Worm (Caenorhabditis elegans): Measurements from ENCODE around the gene C02B10.3.

C02B10.3 gene

ce11 chrIV:5088814-5089322 is 14.2 kb downstream of the C02B10.3 start, which contains the start of gene ivd-1 (continued):
- no peak for TF ChIP-seq efl-3 (GFP tag; optimal IDR thresholded peaks at IDR 0.05)
- TF ChIP-seq sup-37 (GFP tag; optimal IDR thresholded peaks at IDR 0.05), result no peak
- no peak for TF ChIP-seq egl-27 (tag; optimal IDR thresholded peaks at IDR 0.05)
- TF ChIP-seq tlp-1 (tag; optimal IDR thresholded peaks at IDR 0.05), result no peak
- peak; percentile 31 for TF ChIP-seq snu-23 (GFP tag; optimal IDR thresholded peaks at IDR 0.05)
- no peak for TF ChIP-seq snpc-4 (tag; optimal IDR thresholded peaks at IDR 0.05)
- peak; percentile 72 for TF ChIP-seq nhr-20 (tag; optimal IDR thresholded peaks at IDR 0.05)
- no peak for TF ChIP-seq efl-1 (optimal IDR thresholded peaks at IDR 0.05)
- peak in 1 of 2 experiments; percentile 85 for TF ChIP-seq efl-1 (GFP tag; optimal IDR thresholded peaks at IDR 0.05 in 1 of 2)
- TF ChIP-seq nhr-12 (tag; optimal IDR thresholded peaks at IDR 0.05), result no peak
- TF ChIP-seq ztf-11 (tag; optimal IDR thresholded peaks at IDR 0.05), result no peak
- TF ChIP-seq mef-2 (tag; optimal IDR thresholded peaks at IDR 0.05), result no peak
- TF ChIP-seq unc-62 (GFP tag; optimal IDR thresholded peaks at IDR 0.05), result no peak
- TF ChIP-seq aly-2 (tag; optimal IDR thresholded peaks at IDR 0.05), result no peak
- TF ChIP-seq fkh-4 (tag; optimal IDR thresholded peaks at IDR 0.05; ENCODE audit: borderline replicate concordance), result no peak
- no peak for TF ChIP-seq C16A3.4 (tag; optimal IDR thresholded peaks at IDR 0.05)
- no peak for TF ChIP-seq sox-4 (tag; optimal IDR thresholded peaks at IDR 0.05)
- no peak for TF ChIP-seq lin-39 (tag; optimal IDR thresholded peaks at IDR 0.05)
- no peak for TF ChIP-seq unc-130 (tag; optimal IDR thresholded peaks at IDR 0.05)
- TF ChIP-seq mep-1 (tag; optimal IDR thresholded peaks at IDR 0.05), result peak; percentile 18
- TF ChIP-seq jun-1 (tag; optimal IDR thresholded peaks at IDR 0.05), result no peak

ce11 chrIV:5086961-5087326 is 16.1 kb downstream of the C02B10.3 start:
- TF ChIP-seq ets-5 (GFP tag; IDR thresholded peaks at IDR 0.05), result no peak
- TF ChIP-seq xbp-1 (tag; optimal IDR thresholded peaks at IDR 0.05), result no peak
- no peak for TF ChIP-seq unc-98 (GFP tag; IDR thresholded peaks at IDR 0.05)
- TF ChIP-seq C16A3.4 (tag; optimal IDR thresholded peaks at IDR 0.05), result no peak
- no peak for TF ChIP-seq mep-1 (tag; optimal IDR thresholded peaks at IDR 0.05)
- TF ChIP-seq mdl-1 (tag; optimal IDR thresholded peaks at IDR 0.05), result no peak
- TF ChIP-seq lin-14 (GFP tag; optimal IDR thresholded peaks at IDR 0.05), result no peak
- TF ChIP-seq mef-2 (tag; optimal IDR thresholded peaks at IDR 0.05), result no peak
- no peak for TF ChIP-seq nhr-71 (tag; optimal IDR thresholded peaks at IDR 0.05)
- no peak for TF ChIP-seq fkh-8 (tag; optimal IDR thresholded peaks at IDR 0.05)
- no peak for TF ChIP-seq ceh-82 (tag; optimal IDR thresholded peaks at IDR 0.05)
- TF ChIP-seq alr-1 (tag; optimal IDR thresholded peaks at IDR 0.05; ENCODE audit: borderline replicate concordance), result no peak
- TF ChIP-seq hlh-4 (tag; optimal IDR thresholded peaks at IDR 0.05), result no peak
- no peak for TF ChIP-seq fkh-4 (tag; optimal IDR thresholded peaks at IDR 0.05; ENCODE audit: borderline replicate concordance)
- no peak for TF ChIP-seq nhr-90 (tag; optimal IDR thresholded peaks at IDR 0.05; ENCODE audit: poor library complexity)

ce11 chrIV:5086243-5086960 is 16.7 kb downstream of the C02B10.3 start:
- TF ChIP-seq elt-2 (tag; optimal IDR thresholded peaks at IDR 0.05) (no peak), aly-2 (tag; optimal IDR thresholded peaks at IDR 0.05) (peak; percentile 43), efl-1 (optimal IDR thresholded peaks at IDR 0.05) (no peak), efl-1 (GFP tag; optimal IDR thresholded peaks at IDR 0.05 in 1 of 2) (peak in 1 of 2 experiments; percentile 80)

- TF ChIP-seq aha-1 (tag; optimal IDR thresholded peaks at IDR 0.05) (no peak), fos-1 (tag; optimal IDR thresholded peaks at IDR 0.05) (no peak), C34B4.2 (tag; optimal IDR thresholded peaks at IDR 0.05) (no peak), pax-3 (tag; optimal IDR thresholded peaks at IDR 0.05) (no peak), nhr-90 (tag; optimal IDR thresholded peaks at IDR 0.05; ENCODE audit: poor library complexity) (no peak), mep-1 (tag; optimal IDR thresholded peaks at IDR 0.05) (no peak), efl-3 (GFP tag; optimal IDR thresholded peaks at IDR 0.05) (no peak), mef-2 (tag; optimal IDR thresholded peaks at IDR 0.05) (no peak), elt-3 (tag; optimal IDR thresholded peaks at IDR 0.05) (no peak), lin-15B (tag; optimal IDR thresholded peaks at IDR 0.05) (no peak), nhr-76 (tag; optimal IDR thresholded peaks at IDR 0.05) (no peak), xbp-1 (tag; optimal IDR thresholded peaks at IDR 0.05) (no peak), tlp-1 (tag; optimal IDR thresholded peaks at IDR 0.05) (no peak)
These were observed 17.3 kb downstream of the C02B10.3 start for ce11 chrIV:5085782-5086181.

Data from whole organism, L1 larva.